Fruit fly (Drosophila melanogaster) whole organism, embryonic: ENCODE measurements around the gene 14-3-3epsilon.

ENCODE experiments used
- Awh ChIP-seq: fragments of 200-800 bp; sonication (Bioruptor generic); IDR thresholded peaks from 2 replicates; pipeline ENCODE4, ENCODE4 v1.3.6; 2022; ENCODE audit warnings: missing biosample characterization, missing genetic modification characterization
- Blimp-1 ChIP-seq: fragments of 200-800 bp; sonication (Bioruptor generic); optimal IDR thresholded peaks from 3 replicates; lab custom pipeline; 2018; ENCODE audit warnings: missing biosample characterization, missing genetic modification characterization, mild to moderate bottlenecking, moderate library complexity, missing genetic modification reagents
- CG10366 ChIP-seq: fragments of 200-800 bp; sonication (Bioruptor generic); IDR thresholded peaks from 2 replicates; pipeline ENCODE4 v1.3.6; 2022; ENCODE audit warnings: missing biosample characterization, missing genetic modification characterization
- CG10654 ChIP-seq: fragments of 200-800 bp; sonication (Bioruptor generic); optimal IDR thresholded peaks from 2 replicates; lab custom pipeline; 2016; ENCODE audit warnings: missing biosample characterization, missing genetic modification characterization
- CG10959 ChIP-seq: fragments of 200-800 bp; sonication (Bioruptor generic); IDR thresholded peaks from 2 replicates; pipeline ENCODE4 v1.3.6; 2022; ENCODE audit warnings: missing biosample characterization, missing genetic modification characterization
- CG11093 ChIP-seq: fragments of 200-800 bp; sonication (Bioruptor generic); IDR thresholded peaks from 3 replicates; pipeline ENCODE4 v1.3.6; 2022; ENCODE audit warnings: missing biosample characterization, missing genetic modification characterization
- CG13894 ChIP-seq: fragments of 200-800 bp; sonication (Bioruptor generic); optimal IDR thresholded peaks from 3 replicates; lab custom pipeline; 2018; ENCODE audit warnings: missing biosample characterization, mild to moderate bottlenecking, missing genetic modification characterization, moderate library complexity
- CG14050 ChIP-seq: fragments of 200-800 bp; sonication (Bioruptor generic); IDR thresholded peaks from 3 replicates; pipeline ENCODE4 v1.3.6; 2022; ENCODE audit warnings: missing biosample characterization, missing genetic modification characterization
- CG14441 ChIP-seq: fragments of 200-800 bp; sonication (Bioruptor generic); IDR thresholded peaks from 2 replicates; pipeline ENCODE4 v1.3.6; 2022; ENCODE audit warnings: missing biosample characterization, missing genetic modification characterization
- CG1529 ChIP-seq: fragments of 200-800 bp; sonication (Bioruptor generic); optimal IDR thresholded peaks from 3 replicates; lab custom pipeline; 2018; ENCODE audit warnings: missing biosample characterization, missing genetic modification characterization
- CG16815 ChIP-seq: fragments of 200-800 bp; sonication (Bioruptor generic); optimal IDR thresholded peaks from 3 replicates; lab custom pipeline; 2017; ENCODE audit warnings: missing biosample characterization, mild to moderate bottlenecking, missing genetic modification characterization
- CG17385 ChIP-seq: fragments of 200-800 bp; sonication (Bioruptor generic); optimal IDR thresholded peaks from 3 replicates; lab custom pipeline; 2018; ENCODE audit warnings: missing biosample characterization, mild to moderate bottlenecking, missing genetic modification characterization
- CG17612 ChIP-seq: fragments of 200-800 bp; sonication (Bioruptor generic); IDR thresholded peaks from 2 replicates; pipeline ENCODE4 v1.3.6; 2022; ENCODE audit warnings: missing biosample characterization, missing genetic modification characterization
- CG17829 ChIP-seq: fragments of 200-800 bp; optimal IDR thresholded peaks from 2 replicates; lab custom pipeline; 2019; ENCODE audit warnings: missing biosample characterization, mild to moderate bottlenecking, missing genetic modification characterization, moderate library complexity
- CG2678 ChIP-seq: fragments of 200-800 bp; sonication (Bioruptor generic); optimal IDR thresholded peaks from 3 replicates; lab custom pipeline; 2019; ENCODE audit warnings: missing biosample characterization, mild to moderate bottlenecking, missing genetic modification characterization, moderate library complexity
- CG31224 ChIP-seq: fragments of 200-800 bp; sonication (Bioruptor generic); IDR thresholded peaks from 2 replicates; pipeline ENCODE4 v1.3.6; 2022; ENCODE audit warnings: missing biosample characterization, missing genetic modification characterization
- CG3847 ChIP-seq: fragments of 200-800 bp; sonication (Bioruptor generic); IDR thresholded peaks from 2 replicates; pipeline ENCODE4 v1.3.6; 2022; ENCODE audit warnings: missing biosample characterization, missing genetic modification characterization
- CG42726 ChIP-seq: fragments of 200-800 bp; sonication (Bioruptor generic); IDR thresholded peaks from 2 replicates; pipeline ENCODE4 v1.3.6; 2022; ENCODE audit warnings: missing biosample characterization, missing genetic modification characterization; ENCODE audit not compliant: partially characterized antibody
- CG4328 ChIP-seq: fragments of 200-800 bp; sonication (Bioruptor generic); optimal IDR thresholded peaks from 3 replicates; lab custom pipeline; 2017; ENCODE audit warnings: missing biosample characterization, missing genetic modification reagents, missing genetic modification characterization
- CG6254 ChIP-seq: fragments of 200-800 bp; sonication (Bioruptor generic); optimal IDR thresholded peaks from 3 replicates; lab custom pipeline; 2017; ENCODE audit warnings: mild to moderate bottlenecking, missing biosample characterization, missing genetic modification reagents, missing genetic modification characterization
- CG8089 ChIP-seq: fragments of 200-800 bp; sonication (Bioruptor generic); optimal IDR thresholded peaks from 3 replicates; lab custom pipeline; 2016; ENCODE audit warnings: missing biosample characterization, missing genetic modification characterization
- CG8924 ChIP-seq: fragments of 200-800 bp; optimal IDR thresholded peaks from 3 replicates; lab custom pipeline; 2019; ENCODE audit warnings: missing biosample characterization, mild to moderate bottlenecking, missing genetic modification characterization, moderate library complexity
- Camta ChIP-seq: fragments of 200-800 bp; sonication (Bioruptor generic); optimal IDR thresholded peaks from 2 replicates; lab custom pipeline; 2016; ENCODE audit warnings: missing biosample characterization, missing genetic modification characterization
- Doc2 ChIP-seq: fragments of 200-800 bp; sonication (Bioruptor generic); IDR thresholded peaks from 2 replicates; pipeline ENCODE4 v1.3.6; 2022; ENCODE audit warnings: missing biosample characterization, missing genetic modification characterization
- HHEX ChIP-seq: fragments of 200-800 bp; sonication (Bioruptor generic); optimal IDR thresholded peaks from 3 replicates; lab custom pipeline; 2017; ENCODE audit warnings: missing biosample characterization, mild to moderate bottlenecking, missing genetic modification characterization, missing genetic modification reagents
- HLH3B ChIP-seq: fragments of 200-800 bp; sonication (Bioruptor generic); IDR thresholded peaks from 2 replicates; pipeline ENCODE4 v1.3.6; 2022; ENCODE audit warnings: missing biosample characterization, missing genetic modification characterization
- HmgZ ChIP-seq: fragments of 200-800 bp; sonication (Bioruptor generic); optimal IDR thresholded peaks from 2 replicates; lab custom pipeline; 2018; ENCODE audit warnings: missing biosample characterization, mild to moderate bottlenecking, missing genetic modification characterization
- Hsf ChIP-seq: fragments of 200-800 bp; sonication (Bioruptor generic); optimal IDR thresholded peaks from 3 replicates; lab custom pipeline; 2016; ENCODE audit warnings: missing biosample characterization, missing genetic modification characterization
- Med ChIP-seq: fragments of 200-800 bp; sonication (Bioruptor generic); peaks from one replicate; lab custom pipeline; 2016; ENCODE audit warnings: missing biosample characterization, missing genetic modification characterization, mild to moderate bottlenecking, inconsistent platforms, moderate library complexity
- Opbp ChIP-seq: fragments of 200-800 bp; sonication (Bioruptor generic); IDR thresholded peaks from 3 replicates; pipeline ENCODE4 v1.3.6; 2022; ENCODE audit warnings: missing biosample characterization, missing genetic modification characterization; ENCODE audit not compliant: partially characterized antibody
- Optix ChIP-seq: fragments of 200-800 bp; sonication (Bioruptor generic); IDR thresholded peaks from 3 replicates; pipeline ENCODE4 v1.3.6; 2022; ENCODE audit warnings: missing biosample characterization, missing genetic modification characterization
- Taf1 ChIP-seq: fragments of 200-800 bp; sonication (Bioruptor generic); IDR thresholded peaks from 2 replicates; pipeline ENCODE4 v1.3.6; 2022; ENCODE audit warnings: missing biosample characterization, missing genetic modification characterization
- YL-1 ChIP-seq: fragments of 200-800 bp; sonication (Bioruptor generic); optimal IDR thresholded peaks from 3 replicates; lab custom pipeline; 2017; ENCODE audit warnings: missing biosample characterization, mild to moderate bottlenecking, missing genetic modification characterization
- bigmax ChIP-seq: fragments of 200-800 bp; sonication (Bioruptor generic); optimal IDR thresholded peaks from 2 replicates; lab custom pipeline; 2018; ENCODE audit warnings: missing biosample characterization, mild to moderate bottlenecking, missing genetic modification characterization
- cg ChIP-seq: fragments of 200-800 bp; sonication (Bioruptor generic); optimal IDR thresholded peaks from 3 replicates; lab custom pipeline; 2019; ENCODE audit warnings: missing biosample characterization, mild to moderate bottlenecking, missing genetic modification characterization, moderate library complexity
- corto ChIP-seq: fragments of 200-800 bp; sonication (Bioruptor generic); optimal IDR thresholded peaks from 2 replicates; lab custom pipeline; 2016; ENCODE audit warnings: missing biosample characterization, mild to moderate bottlenecking, missing genetic modification characterization, moderate library complexity
- dpn ChIP-seq, 2 experiments: fragments of 200-800 bp; sonication (Bioruptor generic); optimal IDR thresholded peaks; 3 replicates each; lab custom pipeline; 2016; ENCODE audit warnings: missing biosample characterization in 2 of 2, missing genetic modification characterization in 2 of 2
- en ChIP-seq: fragments of 200-800 bp; sonication (Bioruptor generic); optimal IDR thresholded peaks from 2 replicates; lab custom pipeline; 2016; ENCODE audit warnings: missing biosample characterization, missing genetic modification characterization
- fd3F ChIP-seq: fragments of 200-800 bp; sonication (Bioruptor generic); optimal IDR thresholded peaks from 2 replicates; lab custom pipeline; 2018; ENCODE audit warnings: missing biosample characterization, mild to moderate bottlenecking, missing genetic modification characterization, moderate library complexity
- fru ChIP-seq: fragments of >200 bp; optimal IDR thresholded peaks from 2 replicates; lab custom pipeline; 2017
- gfzf ChIP-seq: fragments of 200-800 bp; sonication (Bioruptor generic); optimal IDR thresholded peaks from 2 replicates; lab custom pipeline; 2016; ENCODE audit warnings: missing biosample characterization, mild to moderate bottlenecking, missing genetic modification characterization, moderate library complexity
- ind ChIP-seq: fragments of 200-800 bp; sonication (Bioruptor generic); optimal IDR thresholded peaks from 3 replicates; lab custom pipeline; 2016; ENCODE audit warnings: missing biosample characterization, missing genetic modification characterization
- kah ChIP-seq: fragments of 200-800 bp; sonication (Bioruptor generic); optimal IDR thresholded peaks from 2 replicates; lab custom pipeline; 2018; ENCODE audit warnings: missing biosample characterization, mild to moderate bottlenecking, missing genetic modification characterization
- odd ChIP-seq: fragments of 200-800 bp; sonication (Bioruptor generic); optimal IDR thresholded peaks from 2 replicates; lab custom pipeline; 2017; ENCODE audit warnings: missing biosample characterization, mild to moderate bottlenecking, missing genetic modification characterization
- pho ChIP-seq: fragments of 200-800 bp; sonication (Bioruptor generic); optimal IDR thresholded peaks from 2 replicates; lab custom pipeline; 2016; ENCODE audit warnings: missing biosample characterization, missing genetic modification characterization
- salm ChIP-seq: fragments of 200-800 bp; sonication (Bioruptor generic); optimal IDR thresholded peaks from 2 replicates; lab custom pipeline; 2018; ENCODE audit warnings: missing biosample characterization, mild to moderate bottlenecking, missing genetic modification characterization
- shn ChIP-seq: fragments of 200-800 bp; sonication (Bioruptor generic); optimal IDR thresholded peaks from 3 replicates; lab custom pipeline; 2016; ENCODE audit warnings: missing biosample characterization, missing genetic modification characterization
- vvl ChIP-seq: fragments of 200-800 bp; sonication (Bioruptor generic); IDR thresholded peaks from 2 replicates; pipeline ENCODE4 v1.3.6; 2022; ENCODE audit warnings: missing biosample characterization, missing genetic modification characterization
- wdn ChIP-seq: fragments of 200-800 bp; sonication (Bioruptor generic); IDR thresholded peaks from 2 replicates; pipeline ENCODE4 v1.3.6; 2022; ENCODE audit warnings: missing biosample characterization, missing genetic modification characterization
- wek ChIP-seq: fragments of 200-800 bp; sonication (Bioruptor generic); optimal IDR thresholded peaks from 3 replicates; lab custom pipeline; 2018; ENCODE audit warnings: missing biosample characterization, mild to moderate bottlenecking, missing genetic modification characterization, moderate library complexity
- wor ChIP-seq: fragments of 200-800 bp; sonication (Bioruptor generic); IDR thresholded peaks from 2 replicates; pipeline ENCODE4 v1.3.6; 2022; ENCODE audit warnings: missing biosample characterization, missing genetic modification characterization

The 14-3-3epsilon gene

DNA sequence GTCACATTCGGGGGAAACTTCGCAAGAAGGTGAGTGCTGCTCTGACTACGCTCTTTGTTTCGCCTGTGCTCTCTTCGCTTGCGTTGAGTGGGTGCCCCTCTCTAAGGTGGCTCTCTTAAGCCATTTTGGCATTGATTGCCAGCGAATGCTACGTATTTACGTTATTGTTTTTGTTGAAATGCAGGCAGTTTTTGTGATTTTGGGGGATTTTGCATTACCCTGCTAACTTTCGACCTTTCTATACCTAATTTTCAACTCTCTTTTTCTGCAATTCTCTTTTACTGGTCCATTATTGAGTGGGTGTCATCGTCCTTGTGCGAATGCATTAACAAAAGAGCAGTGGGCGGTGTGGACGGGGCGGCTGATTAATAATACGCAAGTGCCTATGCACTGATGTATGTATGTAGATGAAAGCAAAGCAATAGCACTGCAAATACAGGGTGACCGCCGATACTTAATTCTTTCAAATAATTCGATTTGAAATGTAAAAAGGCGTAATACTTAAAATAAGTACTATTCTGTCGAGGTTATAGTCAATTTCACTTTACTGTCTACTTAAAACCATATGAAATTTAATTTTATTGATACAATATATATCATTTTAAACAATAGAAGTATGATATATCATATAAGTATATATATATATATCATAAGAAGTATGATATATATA, 32.9 kb downstream of the 14-3-3epsilon start (continued):
- TF ChIP-seq Hsf (GFP tag; lab: Kevin White, UChicago) (no peak), salm (tag; lab: Kevin White, UChicago) (no peak), CG6254 (no peak), CG17612 (GFP tag; lab: Robert Waterston, UW) (no peak), Optix (GFP tag; lab: Robert Waterston, UW) (0 out of 3 replicates have a peak, but pooled peaks have one; percentile 12), CG14441 (GFP tag; lab: Robert Waterston, UW) (no peak), en (GFP tag; lab: Kevin White, UChicago) (no peak), Awh (no peak), Blimp-1 (GFP tag; lab: Kevin White, UChicago) (no peak), Taf1 (no peak), Camta (GFP tag; lab: Kevin White, UChicago) (no peak), Med (GFP tag; lab: Kevin White, UChicago) (no peak), CG8089 (no peak), CG10654 (GFP tag; lab: Kevin White, UChicago) (no peak), CG8924 (tag; lab: Kevin White, UChicago) (no peak), YL-1 (GFP tag; lab: Kevin White, UChicago) (no peak), gfzf (GFP tag; lab: Kevin White, UChicago) (no peak), dpn (GFP tag; optimal IDR thresholded peaks at IDR 0.05; lab: Kevin White, UChicago) (no peak), HLH3B (GFP tag; lab: Robert Waterston, UW) (no peak), CG31224 (GFP tag; lab: Robert Waterston, UW) (no peak), vvl (GFP tag; lab: Robert Waterston, UW) (no peak), fru (lab: Kevin White, UChicago) (no peak), CG10366 (GFP tag; lab: Robert Waterston, UW) (0 out of 2 replicates have a peak, but pooled peaks have one; percentile 11), CG16815 (GFP tag; lab: Kevin White, UChicago) (no peak), pho (GFP tag; lab: Kevin White, UChicago) (no peak), odd (no peak), CG14050 (GFP tag; lab: Robert Waterston, UW) (no peak), CG13894 (tag; lab: Kevin White, UChicago) (no peak), wdn (GFP tag; lab: Robert Waterston, UW) (no peak), CG17829 (tag; lab: Kevin White, UChicago) (no peak), cg (GFP tag; lab: Kevin White, UChicago) (no peak), HmgZ (tag; lab: Kevin White, UChicago) (no peak), shn (GFP tag; lab: Kevin White, UChicago) (no peak), corto (peak; percentile 1), HHEX (GFP tag; lab: Kevin White, UChicago) (no peak), Doc2 (GFP tag; lab: Robert Waterston, UW) (no peak), CG1529 (GFP tag; lab: Kevin White, UChicago) (no peak), CG3847 (GFP tag; lab: Robert Waterston, UW) (no peak), wor (GFP tag; lab: Robert Waterston, UW) (no peak), kah (GFP tag; lab: Kevin White, UChicago) (peak; percentile 34), CG10959 (GFP tag; lab: Robert Waterston, UW) (no peak), CG17385 (GFP tag; lab: Kevin White, UChicago) (peak; percentile 23), CG11093 (GFP tag; lab: Robert Waterston, UW) (no peak), ind (GFP tag; lab: Kevin White, UChicago) (no peak), CG4328 (GFP tag; lab: Kevin White, UChicago) (no peak), CG42726 (GFP tag; lab: Robert Waterston, UW) (no peak), fd3F (GFP tag; lab: Kevin White, UChicago) (no peak), bigmax (GFP tag; lab: Kevin White, UChicago) (no peak), Opbp (no peak), wek (GFP tag; lab: Kevin White, UChicago) (no peak), CG2678 (tag; lab: Kevin White, UChicago) (no peak)
